Worm (Caenorhabditis elegans): ENCODE results near the gene sri-53.

- TF ChIP-seq sma-9 (GFP tag; optimal IDR thresholded peaks at IDR 0.05), result no peak
- TF ChIP-seq sma-9 (tag; optimal IDR thresholded peaks at IDR 0.05), result no peak
- no peak for TF ChIP-seq lin-11 (tag; optimal IDR thresholded peaks at IDR 0.05)
- no peak for TF ChIP-seq lin-39 (tag; optimal IDR thresholded peaks at IDR 0.05)
- no peak for TF ChIP-seq unc-62 (GFP tag; optimal IDR thresholded peaks at IDR 0.05)
- TF ChIP-seq blmp-1 (tag; optimal IDR thresholded peaks at IDR 0.05; ENCODE audit: insufficient read depth), result no peak
- no peak for TF ChIP-seq elt-3 (tag; optimal IDR thresholded peaks at IDR 0.05)
- TF ChIP-seq lsy-2 (tag; optimal IDR thresholded peaks at IDR 0.05), result no peak
- no peak for TF ChIP-seq nhr-77 (tag; optimal IDR thresholded peaks at IDR 0.05)
- TF ChIP-seq alr-1 (tag; optimal IDR thresholded peaks at IDR 0.05), result no peak
Observed at ce11 chrII:3203415-3203814, 996 bp upstream of the sri-53 start, which contains the start of gene sri-50.

Measured in whole organism, L2 larva.